Worm (Caenorhabditis elegans) whole organism, young adult: ENCODE data around the gene F59B2.8.
A peak's percentile ranks its signal among the peaks of the same experiment; 100 is the strongest.

Source experiments
- C17E4.6 ChIP-seq: fragments of 200-800 bp; sonication (Bioruptor generic); IDR thresholded peaks from 2 replicates; pipeline ENCODE4 v1.3.6; 2022; ENCODE audit warnings: missing genetic modification reagents, missing genetic modification characterization, missing compliant biosample characterization
- D2030.7 ChIP-seq: fragments of 200-800 bp; sonication (Bioruptor generic); IDR thresholded peaks from 2 replicates; pipeline ENCODE4 v1.3.6; 2022; ENCODE audit warnings: missing genetic modification reagents, missing genetic modification characterization, missing compliant biosample characterization
- F22D6.2 ChIP-seq: sonication (generic microtip); optimal IDR thresholded peaks from 2 replicates; lab custom pipeline; 2016; ENCODE audit warnings: mild to moderate bottlenecking, missing genetic modification characterization, missing compliant biosample characterization
- F23B12.7 ChIP-seq: sonication (generic microtip); optimal IDR thresholded peaks from 2 replicates; lab custom pipeline; 2017; ENCODE audit warnings: missing genetic modification characterization, mild to moderate bottlenecking, missing compliant biosample characterization, antibody characterized with exemption, moderate library complexity; ENCODE audit not compliant: insufficient read depth
- F33H1.4 ChIP-seq: fragments of 200-800 bp; sonication (Bioruptor generic); IDR thresholded peaks from 2 replicates; pipeline ENCODE4 v1.3.6; 2022; ENCODE audit warnings: missing genetic modification reagents, missing genetic modification characterization, missing compliant biosample characterization
- F49E8.2 ChIP-seq: sonication (generic microtip); optimal IDR thresholded peaks from 3 replicates; lab custom pipeline; 2017; ENCODE audit warnings: missing genetic modification characterization, mild to moderate bottlenecking, missing compliant biosample characterization, antibody characterized with exemption, moderate library complexity; ENCODE audit not compliant: insufficient read depth
- T26A5.8 ChIP-seq: sonication (generic microtip); optimal IDR thresholded peaks from 2 replicates; lab custom pipeline; 2016; ENCODE audit warnings: missing genetic modification characterization, missing compliant biosample characterization
- Y53F4B.3 ChIP-seq: fragments of 200-800 bp; sonication (Bioruptor generic); IDR thresholded peaks from 2 replicates; pipeline ENCODE4 v1.3.6; 2022; ENCODE audit warnings: missing genetic modification reagents, missing genetic modification characterization, missing compliant biosample characterization
- Y53G8AR.9 ChIP-seq: fragments of 200-800 bp; sonication (Bioruptor generic); conservative IDR thresholded peaks from 2 replicates; pipeline ENCODE4 v1.3.6; 2022; ENCODE audit warnings: missing genetic modification reagents, missing genetic modification characterization, missing compliant biosample characterization
- ama-1 ChIP-seq, 3 experiments: fragments of 150-350 bp in 1 of 3; sonication (generic microtip) in 2 of 3; optimal IDR thresholded peaks; 2 replicates each; lab custom pipeline; 2014 to 2018; ENCODE audit warnings: missing biosample characterization in 2 of 3, missing genetic modification characterization in 2 of 3, missing genetic modification reagents in 2 of 3
- bed-2 ChIP-seq: fragments of 200-800 bp; sonication (Bioruptor generic); IDR thresholded peaks from 2 replicates; pipeline ENCODE4 v1.3.6; 2022; ENCODE audit warnings: missing genetic modification reagents, missing genetic modification characterization, missing compliant biosample characterization
- cebp-1 ChIP-seq, 2 experiments: fragments of 200-800 bp in 1 of 2; sonication (Bioruptor generic) in 1 of 2; sonication (generic microtip) in 1 of 2; IDR thresholded peaks in 1 of 2; optimal IDR thresholded peaks in 1 of 2; 2 replicates each; pipeline versions ENCODE4 v1.3.6 to Lab custom; 2017 to 2022; ENCODE audit warnings: missing compliant biosample characterization in 2 of 2, missing genetic modification characterization in 2 of 2, mild to moderate bottlenecking in 1 of 2, missing genetic modification reagents in 1 of 2, moderate library complexity in 1 of 2
- ceh-27 ChIP-seq: fragments of 200-800 bp; sonication (Bioruptor generic); optimal IDR thresholded peaks from 2 replicates; lab custom pipeline; 2018; ENCODE audit warnings: mild to moderate bottlenecking, missing genetic modification characterization, moderate library complexity, missing compliant biosample characterization
- ceh-91 ChIP-seq: fragments of 200-800 bp; sonication (Bioruptor generic); IDR thresholded peaks from 2 replicates; pipeline ENCODE4 v1.3.6; 2022; ENCODE audit warnings: missing genetic modification reagents, missing genetic modification characterization, missing compliant biosample characterization
- dpl-1 ChIP-seq: fragments of 150-350 bp; optimal IDR thresholded peaks from 2 replicates; lab custom pipeline; 2014; ENCODE audit warnings: missing biosample characterization, missing genetic modification reagents, missing genetic modification characterization
- efl-1 ChIP-seq: fragments of 150-350 bp; optimal IDR thresholded peaks from 2 replicates; lab custom pipeline; 2014; ENCODE audit warnings: missing biosample characterization, missing genetic modification reagents, missing genetic modification characterization
- hsf-1 ChIP-seq: fragments of 200-800 bp; sonication (Bioruptor generic); IDR thresholded peaks from 2 replicates; pipeline ENCODE4 v1.3.6; 2022; ENCODE audit warnings: missing genetic modification reagents, missing genetic modification characterization, missing compliant biosample characterization
- lag-1 ChIP-seq: fragments of 200-800 bp; sonication (Bioruptor generic); IDR thresholded peaks from 2 replicates; pipeline ENCODE4 v1.3.6; 2022; ENCODE audit warnings: missing genetic modification reagents, missing genetic modification characterization, missing compliant biosample characterization
- lin-54 ChIP-seq: fragments of 200-800 bp; sonication (Bioruptor generic); optimal IDR thresholded peaks from 2 replicates; lab custom pipeline; 2018; ENCODE audit warnings: mild to moderate bottlenecking, missing genetic modification characterization, missing compliant biosample characterization
- lsl-1 ChIP-seq: fragments of 200-800 bp; sonication (Bioruptor generic); optimal IDR thresholded peaks from 2 replicates; lab custom pipeline; 2018; ENCODE audit warnings: mild to moderate bottlenecking, missing genetic modification characterization, moderate library complexity, missing compliant biosample characterization
- madf-3 ChIP-seq: fragments of 200-800 bp; sonication (Bioruptor generic); IDR thresholded peaks from 2 replicates; pipeline ENCODE4 v1.3.6; 2022; ENCODE audit warnings: missing genetic modification reagents, missing genetic modification characterization, missing compliant biosample characterization
- madf-6 ChIP-seq: fragments of 200-800 bp; sonication (Bioruptor generic); IDR thresholded peaks from 2 replicates; pipeline ENCODE4 v1.3.6; 2022; ENCODE audit warnings: missing genetic modification reagents, missing genetic modification characterization, missing compliant biosample characterization
- madf-8 ChIP-seq: fragments of 200-800 bp; sonication (Bioruptor generic); conservative IDR thresholded peaks from 2 replicates; pipeline ENCODE4 v1.3.6; 2022; ENCODE audit warnings: missing genetic modification reagents, missing genetic modification characterization, missing compliant biosample characterization
- mel-28 ChIP-seq: sonication (generic microtip); optimal IDR thresholded peaks from 2 replicates; lab custom pipeline; 2016; ENCODE audit warnings: borderline replicate concordance, mild to moderate bottlenecking, missing genetic modification characterization, missing compliant biosample characterization
- nhr-120 ChIP-seq: fragments of 200-800 bp; sonication (Bioruptor generic); IDR thresholded peaks from 2 replicates; pipeline ENCODE4 v1.3.6; 2022; ENCODE audit warnings: missing genetic modification characterization, missing compliant biosample characterization
- repo-1 ChIP-seq: sonication (generic microtip); optimal IDR thresholded peaks from 2 replicates; lab custom pipeline; 2017; ENCODE audit warnings: mild to moderate bottlenecking, missing genetic modification characterization, missing compliant biosample characterization
- rpc-1 ChIP-seq, 2 experiments: fragments of 150-350 bp in 1 of 2; sonication (generic microtip) in 1 of 2; optimal IDR thresholded peaks; 2 replicates each; lab custom pipeline; 2014 to 2018; ENCODE audit warnings: missing biosample characterization in 1 of 2, missing genetic modification characterization in 1 of 2, missing genetic modification reagents in 1 of 2, missing genotype in 1 of 2
- snpc-1.1 ChIP-seq: sonication (generic microtip); optimal IDR thresholded peaks from 2 replicates; lab custom pipeline; 2017; ENCODE audit warnings: missing genetic modification characterization, mild to moderate bottlenecking, missing compliant biosample characterization, antibody characterized with exemption, moderate library complexity, missing genotype, missing genetic modification reagents; ENCODE audit not compliant: insufficient read depth
- snpc-1.3 ChIP-seq: sonication (generic microtip); optimal IDR thresholded peaks from 2 replicates; lab custom pipeline; 2017; ENCODE audit warnings: missing genetic modification characterization, mild to moderate bottlenecking, missing compliant biosample characterization, antibody characterized with exemption, moderate library complexity, missing genotype, missing genetic modification reagents; ENCODE audit not compliant: insufficient read depth
- snpc-3.4 ChIP-seq: sonication (generic microtip); optimal IDR thresholded peaks from 2 replicates; lab custom pipeline; 2017; ENCODE audit warnings: missing genetic modification characterization, mild to moderate bottlenecking, missing compliant biosample characterization, antibody characterized with exemption, moderate library complexity, missing genotype, missing genetic modification reagents
- snpc-4 ChIP-seq, 5 experiments: fragments of 150-350 bp in 1 of 5; sonication (generic microtip) in 4 of 5; optimal IDR thresholded peaks; 2 replicates each; lab custom pipeline; 2014 to 2018; ENCODE audit warnings: missing genetic modification characterization in 5 of 5, missing biosample characterization in 3 of 5, antibody characterized with exemption in 2 of 5, mild to moderate bottlenecking in 2 of 5, missing compliant biosample characterization in 2 of 5, missing genotype in 2 of 5, moderate library complexity in 2 of 5, missing genetic modification reagents in 1 of 5
- tbp1 ChIP-seq: fragments of 200-800 bp; sonication (Bioruptor generic); optimal IDR thresholded peaks from 2 replicates; lab custom pipeline; 2018; ENCODE audit warnings: mild to moderate bottlenecking, missing genetic modification characterization, missing compliant biosample characterization
- xnd-1 ChIP-seq: sonication (generic microtip); optimal IDR thresholded peaks from 2 replicates; lab custom pipeline; 2016; ENCODE audit warnings: missing genotype, missing genetic modification reagents, missing genetic modification characterization, missing compliant biosample characterization
- zim-3 ChIP-seq: sonication (generic microtip); optimal IDR thresholded peaks from 2 replicates; lab custom pipeline; 2017; ENCODE audit warnings: mild to moderate bottlenecking, missing genetic modification characterization, moderate library complexity, missing compliant biosample characterization
- ztf-18 ChIP-seq: sonication (generic microtip); optimal IDR thresholded peaks from 2 replicates; lab custom pipeline; 2016; ENCODE audit warnings: missing genotype, mild to moderate bottlenecking, missing genetic modification characterization, missing compliant biosample characterization
- ztf-3 ChIP-seq: fragments of 200-800 bp; sonication (Bioruptor generic); optimal IDR thresholded peaks from 2 replicates; lab custom pipeline; 2018; ENCODE audit warnings: mild to moderate bottlenecking, missing genetic modification characterization, missing compliant biosample characterization

Gene F59B2.8

ce11 chrIII:9058959-9059534, 49.0 kb upstream of the F59B2.8 start, which contains the start of gene gst-1 (continued):
- 0 out of 2 replicates have a peak, but pooled peaks have one; percentile 29 for TF ChIP-seq C17E4.6 (GFP tag; lab: Robert Waterston, UW)
- no peak for TF ChIP-seq Y53F4B.3
- peak; percentile 31 for TF ChIP-seq ztf-18 (tag; lab: Kevin White, UChicago)
- TF ChIP-seq snpc-3.4 (tag; lab: Kevin White, UChicago) = peak; percentile 50
- TF ChIP-seq tbp1 (GFP tag; lab: Kevin White, UChicago) = peak; percentile 21
- peak; percentile 2 for TF ChIP-seq ceh-27
- no peak for TF ChIP-seq zim-3 (tag; lab: Kevin White, UChicago)
- TF ChIP-seq ztf-3 (GFP tag; lab: Kevin White, UChicago) = no peak
- no peak for TF ChIP-seq snpc-4 (GFP tag; optimal IDR thresholded peaks at IDR 0.05; lab: Kevin White, UChicago)
- TF ChIP-seq snpc-4 (tag; optimal IDR thresholded peaks at IDR 0.05; lab: Kevin White, UChicago) = no peak
- TF ChIP-seq repo-1 = no peak
- TF ChIP-seq lag-1 (GFP tag; lab: Robert Waterston, UW) = no peak
- no peak for TF ChIP-seq bed-2 (GFP tag; lab: Robert Waterston, UW)
- peak; percentile 10 for TF ChIP-seq efl-1
- peak; percentile 0 for TF ChIP-seq rpc-1 (optimal IDR thresholded peaks at IDR 0.05; lab: Kevin White, UChicago)
- TF ChIP-seq rpc-1 (tag; optimal IDR thresholded peaks at IDR 0.05; lab: Kevin White, UChicago) = no peak

- TF ChIP-seq lin-54 (GFP tag; lab: Kevin White, UChicago) (peak; percentile 66), snpc-1.1 (peak; percentile 6), T26A5.8 (no peak), ama-1 (optimal IDR thresholded peaks at IDR 0.05; lab: Kevin White, UChicago) (peak; percentile 39), ama-1 (GFP tag; optimal IDR thresholded peaks at IDR 0.05; lab: Kevin White, UChicago) (peak in 1 of 2 experiments; percentile 21), dpl-1 (GFP tag; lab: Kevin White, UChicago) (peak; percentile 28), snpc-3.4 (tag; lab: Kevin White, UChicago) (peak; percentile 41), hsf-1 (GFP tag; lab: Robert Waterston, UW) (peak; percentile 55; the same call in 1 of the 2 replicates), ceh-91 (GFP tag; lab: Robert Waterston, UW) (peak; percentile 41; the same call in 1 of the 2 replicates), F33H1.4 (GFP tag; lab: Robert Waterston, UW) (peak; percentile 87), efl-1 (peak; percentile 72), D2030.7 (GFP tag; lab: Robert Waterston, UW) (peak; percentile 57), nhr-120 (GFP tag; lab: Robert Waterston, UW) (no peak), snpc-1.3 (peak; percentile 43), F22D6.2 (tag; lab: Kevin White, UChicago) (no peak), F49E8.2 (tag; lab: Kevin White, UChicago) (peak; percentile 48), madf-6 (GFP tag; lab: Robert Waterston, UW) (peak; percentile 71), madf-3 (GFP tag; lab: Robert Waterston, UW) (no peak), cebp-1 (GFP tag; IDR thresholded peaks at IDR 0.05; lab: Robert Waterston, UW) (no peak), cebp-1 (tag; optimal IDR thresholded peaks at IDR 0.05; lab: Kevin White, UChicago) (peak; percentile 76), xnd-1 (peak; percentile 29), lsl-1 (peak; percentile 50), mel-28 (tag; lab: Kevin White, UChicago) (no peak), Y53G8AR.9 (0 out of 2 replicates have a peak, but pooled peaks have one; percentile 45), F23B12.7 (tag; lab: Kevin White, UChicago) (peak; percentile 67), madf-8 (GFP tag; lab: Robert Waterston, UW) (peak; percentile 39)
- TF ChIP-seq, all 124 proteins: peak for 19
These were observed 44.6 kb upstream of the F59B2.8 start, which contains the start of gene cls-2 for ce11 chrIII:9054414-9055147. TSS of gene cls-2 (plus strand) at chrIII:9055048.
